Worm (Caenorhabditis elegans): ENCODE measurements around the gene srb-1.
A peak's percentile ranks its signal among the peaks of the same experiment; 100 is the strongest.

Gene srb-1

DNA sequence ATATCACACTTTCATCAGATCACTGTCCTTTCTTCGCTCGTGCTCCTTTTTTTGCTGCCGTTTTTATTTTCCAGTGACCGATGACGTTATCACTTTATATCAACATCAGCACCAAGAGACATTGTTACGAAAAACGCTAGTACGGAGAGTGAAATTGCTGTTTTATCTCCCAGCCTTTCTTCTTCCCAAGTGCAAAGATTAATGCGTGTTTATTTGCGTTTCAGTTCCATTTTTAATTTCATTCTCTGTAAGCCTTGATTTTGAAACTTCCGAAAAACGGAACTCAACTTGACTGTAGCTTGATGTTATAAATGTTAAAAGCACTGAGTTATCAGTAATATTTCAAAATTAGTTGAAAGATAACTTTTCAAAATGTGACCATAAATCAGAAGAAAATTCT is 16.0 kb upstream of the srb-1 start:
- TF ChIP-seq F23B12.7 (tag; optimal IDR thresholded peaks at IDR 0.05; ENCODE audit: insufficient read depth) (no peak), ceh-100 (GFP tag; IDR thresholded peaks at IDR 0.05) (no peak), nhr-80 (tag; optimal IDR thresholded peaks at IDR 0.05) (peak; percentile 40)

DNA sequence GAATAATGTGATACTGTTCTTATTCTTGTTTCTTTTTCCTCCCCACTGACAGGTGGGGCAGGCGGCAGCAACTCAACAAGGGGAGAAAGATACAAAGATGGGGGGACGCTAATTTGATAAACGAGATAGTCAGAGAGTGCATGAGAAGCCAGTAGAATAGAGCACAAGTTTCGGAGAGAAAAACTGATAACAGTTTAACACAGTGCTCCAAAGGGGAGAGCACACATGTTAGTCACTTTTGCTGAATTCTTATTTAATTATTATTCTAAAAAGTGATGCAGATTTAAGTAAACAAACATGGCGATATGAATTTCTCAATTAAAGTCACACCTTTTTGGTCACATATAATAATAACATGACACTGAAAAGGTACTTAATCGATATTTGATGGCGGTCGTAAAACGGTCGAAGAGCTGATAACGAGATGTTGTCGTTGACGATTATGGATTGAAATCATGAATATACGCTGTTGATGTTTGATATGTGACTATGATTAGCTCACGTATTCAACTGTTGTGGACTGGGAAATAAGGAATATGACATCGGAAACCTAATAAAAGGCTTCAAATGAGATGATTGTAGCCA is 15.2 kb upstream of the srb-1 start:
- TF ChIP-seq ztf-22 (GFP tag; optimal IDR thresholded peaks at IDR 0.05) (peak; percentile 44), mcd-1 (GFP tag; IDR thresholded peaks at IDR 0.05) (0 out of 2 replicates have a peak, but pooled peaks have one; percentile 5), ceh-79 (tag; optimal IDR thresholded peaks at IDR 0.05) (no peak), Y53F4B.3 (GFP tag; IDR thresholded peaks at IDR 0.05) (no peak), rpc-1 (optimal IDR thresholded peaks at IDR 0.05) (no peak), rpc-1 (tag; optimal IDR thresholded peaks at IDR 0.05) (no peak), nhr-120 (GFP tag; IDR thresholded peaks at IDR 0.05) (no peak), F52B5.7 (tag; optimal IDR thresholded peaks at IDR 0.05) (no peak), cebp-1 (GFP tag; IDR thresholded peaks at IDR 0.05) (no peak), cebp-1 (tag; optimal IDR thresholded peaks at IDR 0.05) (no peak), B0336.3 (GFP tag; IDR thresholded peaks at IDR 0.05) (peak; percentile 30; the same call in 1 of the 2 replicates), lin-54 (GFP tag; optimal IDR thresholded peaks at IDR 0.05) (no peak), nhr-80 (tag; optimal IDR thresholded peaks at IDR 0.05) (peak; percentile 90), F22D6.2 (tag; optimal IDR thresholded peaks at IDR 0.05) (no peak), Y53G8AR.9 (GFP tag; conservative IDR thresholded peaks at IDR 0.05) (no peak), rcor-1 (GFP tag; IDR thresholded peaks at IDR 0.05) (no peak), unc-62 (GFP tag; optimal IDR thresholded peaks at IDR 0.05) (peak; percentile 30), lin-26 (GFP tag; IDR thresholded peaks at IDR 0.05) (no peak)

DNA sequence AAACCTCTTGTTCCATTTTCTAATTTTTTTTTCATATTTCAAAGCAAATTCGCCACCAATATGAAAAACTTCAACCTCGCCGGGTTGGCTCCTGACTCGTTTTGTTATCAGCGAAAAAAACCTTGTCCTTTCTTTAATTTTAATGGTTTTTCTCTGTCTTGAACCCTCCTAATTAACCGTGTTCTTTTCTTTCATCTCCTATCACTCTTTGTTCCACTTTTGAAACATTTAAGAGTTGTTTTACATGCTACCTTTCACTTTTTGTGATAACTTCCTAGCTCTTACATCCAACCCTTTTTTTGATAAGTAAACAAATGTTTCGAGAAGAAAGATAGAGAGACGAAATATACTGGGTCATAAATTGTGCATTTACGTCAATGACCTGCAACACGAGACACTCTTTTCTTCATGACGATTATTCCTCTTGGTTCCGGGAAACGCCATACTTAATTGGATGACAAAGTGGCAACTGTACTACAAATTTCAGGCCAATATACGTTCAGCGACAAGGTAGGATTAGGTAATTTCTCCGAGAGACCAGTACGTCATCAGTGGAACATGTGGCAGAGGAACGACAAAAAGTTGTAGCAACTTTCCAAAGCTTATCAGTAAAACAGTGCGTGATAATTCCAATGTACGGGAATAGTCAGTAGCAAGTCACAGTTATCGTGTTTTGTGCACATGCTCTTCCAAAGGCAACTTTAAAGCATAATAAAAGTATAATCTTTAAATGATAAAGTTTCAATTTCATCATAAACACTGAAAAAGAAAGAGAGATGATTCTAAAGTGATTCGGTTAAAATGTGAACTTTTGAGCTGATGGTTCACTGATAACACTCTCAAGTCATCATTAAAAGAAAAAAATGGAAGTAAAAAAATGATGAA is 14.1 kb upstream of the srb-1 start:
- TF ChIP-seq gei-17 (GFP tag; optimal IDR thresholded peaks at IDR 0.05) (no peak), ztf-18 (tag; optimal IDR thresholded peaks at IDR 0.05) (no peak), egl-18 (GFP tag; IDR thresholded peaks at IDR 0.05) (no peak), hrde-1 (tag; optimal IDR thresholded peaks at IDR 0.05; ENCODE audit: borderline replicate concordance) (no peak), him-1 (tag; optimal IDR thresholded peaks at IDR 0.05) (no peak), ztf-6 (GFP tag; IDR thresholded peaks at IDR 0.05) (no peak), F39B2.1 (GFP tag; IDR thresholded peaks at IDR 0.05) (no peak), nhr-80 (tag; optimal IDR thresholded peaks at IDR 0.05) (peak; percentile 71), pha-4 (tag; optimal IDR thresholded peaks at IDR 0.05) (no peak), hmg-1.2 (GFP tag; IDR thresholded peaks at IDR 0.05) (0 out of 2 replicates have a peak, but pooled peaks have one; percentile 9), cebp-1 (GFP tag; IDR thresholded peaks at IDR 0.05) (0 out of 2 replicates have a peak, but pooled peaks have one; percentile 51), cebp-1 (tag; optimal IDR thresholded peaks at IDR 0.05) (peak; percentile 30), C17E4.6 (GFP tag; IDR thresholded peaks at IDR 0.05) (no peak), lin-54 (GFP tag; optimal IDR thresholded peaks at IDR 0.05) (no peak), ztf-28 (GFP tag; IDR thresholded peaks at IDR 0.05) (no peak), mxl-1 (tag; optimal IDR thresholded peaks at IDR 0.05) (no peak), madf-3 (GFP tag; IDR thresholded peaks at IDR 0.05) (no peak), lin-26 (GFP tag; IDR thresholded peaks at IDR 0.05) (no peak), cebp-2 (GFP tag; IDR thresholded peaks at IDR 0.05) (no peak), ceh-79 (tag; optimal IDR thresholded peaks at IDR 0.05) (no peak), K11D2.4 (GFP tag; IDR thresholded peaks at IDR 0.05) (no peak), dpff-1 (tag; optimal IDR thresholded peaks at IDR 0.05) (no peak), ccch-3 (GFP tag; optimal IDR thresholded peaks at IDR 0.05) (no peak), ekl-4 (GFP tag; IDR thresholded peaks at IDR 0.05) (no peak), sptf-2 (GFP tag; optimal IDR thresholded peaks at IDR 0.05) (no peak), T07F8.4 (tag; optimal IDR thresholded peaks at IDR 0.05) (no peak), ceh-40 (GFP tag; IDR thresholded peaks at IDR 0.05) (no peak), lir-1 (GFP tag; conservative IDR thresholded peaks at IDR 0.05) (no peak), Y53F4B.3 (GFP tag; IDR thresholded peaks at IDR 0.05) (no peak), snpc-1.3 (tag; optimal IDR thresholded peaks at IDR 0.05; ENCODE audit: insufficient read depth) (no peak), madf-8 (GFP tag; conservative IDR thresholded peaks at IDR 0.05) (no peak)

Data from whole organism, young adult.